Fruit fly (Drosophila melanogaster) S2 (cell line): ENCODE measurements around the gene Mtpalpha.

ENCODE experiments used
- CG8478 ChIP-seq: fragments of >200 bp; optimal IDR thresholded peaks from 2 replicates; lab custom pipeline; 2018
- CTCF ChIP-seq, 2 experiments: fragments of >200 bp; optimal IDR thresholded peaks; 2 replicates each; lab custom pipeline; 2018

- TF ChIP-seq CG8478 (lab: Kevin White, UChicago) (no peak), CTCF (optimal IDR thresholded peaks at IDR 0.05; lab: Kevin White, UChicago) (no peak)
Observed at dm6 chr2L:9619925-9620324, 43.4 kb upstream of the Mtpalpha start.
